Fruit fly (Drosophila melanogaster) whole organism, embryonic: ENCODE results near the gene pall.

Source experiments
- Awh ChIP-seq: fragments of 200-800 bp; sonication (Bioruptor generic); IDR thresholded peaks from 2 replicates; pipeline ENCODE4, ENCODE4 v1.3.6; 2022; ENCODE audit warnings: missing biosample characterization, missing genetic modification characterization
- CG10209 ChIP-seq: fragments of 200-800 bp; sonication (Bioruptor generic); optimal IDR thresholded peaks from 3 replicates; lab custom pipeline; 2017; ENCODE audit warnings: missing biosample characterization, mild to moderate bottlenecking, missing genetic modification characterization, missing genetic modification reagents
- CG11456 ChIP-seq: fragments of 200-800 bp; sonication (Bioruptor generic); IDR thresholded peaks from 3 replicates; pipeline ENCODE4 v1.3.6; 2022; ENCODE audit warnings: missing biosample characterization, missing genetic modification characterization
- CG11504 ChIP-seq: fragments of 200-800 bp; sonication (Bioruptor generic); optimal IDR thresholded peaks from 3 replicates; lab custom pipeline; 2019; ENCODE audit warnings: missing biosample characterization, mild to moderate bottlenecking, missing genetic modification characterization, moderate library complexity
- CG11695 ChIP-seq: fragments of 200-800 bp; sonication (Bioruptor generic); IDR thresholded peaks from 3 replicates; pipeline ENCODE4 v1.3.6; 2022; ENCODE audit warnings: missing biosample characterization, missing genetic modification characterization
- CG13775 ChIP-seq: fragments of 200-800 bp; sonication (Bioruptor generic); optimal IDR thresholded peaks from 3 replicates; lab custom pipeline; 2017; ENCODE audit warnings: missing biosample characterization, mild to moderate bottlenecking, missing genetic modification characterization
- CG14667 ChIP-seq: fragments of 200-800 bp; sonication (Bioruptor generic); IDR thresholded peaks from 2 replicates; pipeline ENCODE4 v1.3.6; 2022; ENCODE audit warnings: missing biosample characterization, missing genetic modification characterization
- CG17359 ChIP-seq: fragments of 200-800 bp; sonication (Bioruptor generic); optimal IDR thresholded peaks from 3 replicates; lab custom pipeline; 2018; ENCODE audit warnings: missing biosample characterization, mild to moderate bottlenecking, missing genetic modification characterization, moderate library complexity
- CG1832 ChIP-seq: fragments of 200-800 bp; sonication (Bioruptor generic); optimal IDR thresholded peaks from 2 replicates; lab custom pipeline; 2017; ENCODE audit warnings: missing biosample characterization, mild to moderate bottlenecking, missing genetic modification characterization, inconsistent platforms
- CG18599 ChIP-seq: fragments of 200-800 bp; sonication (Bioruptor generic); optimal IDR thresholded peaks from 3 replicates; lab custom pipeline; 2017; ENCODE audit warnings: missing biosample characterization, missing genetic modification characterization, mild to moderate bottlenecking, moderate library complexity, missing genetic modification reagents
- CG31388 ChIP-seq: fragments of 200-800 bp; sonication (Bioruptor generic); optimal IDR thresholded peaks from 2 replicates; lab custom pipeline; 2016; ENCODE audit warnings: missing biosample characterization, missing genetic modification characterization
- CG3281 ChIP-seq: fragments of 200-800 bp; sonication (Bioruptor generic); optimal IDR thresholded peaks from 3 replicates; lab custom pipeline; 2017; ENCODE audit warnings: missing biosample characterization, mild to moderate bottlenecking, missing genetic modification characterization
- CG6689 ChIP-seq: fragments of 200-800 bp; sonication (Bioruptor generic); IDR thresholded peaks from 2 replicates; pipeline ENCODE4 v1.3.6; 2022; ENCODE audit warnings: missing biosample characterization, missing genetic modification characterization
- CG6765 ChIP-seq: fragments of 200-800 bp; sonication (Bioruptor generic); optimal IDR thresholded peaks from 3 replicates; lab custom pipeline; 2017; ENCODE audit warnings: missing biosample characterization, mild to moderate bottlenecking, missing genetic modification characterization
- CG7357 ChIP-seq: fragments of 200-800 bp; sonication (Bioruptor generic); IDR thresholded peaks from 3 replicates; pipeline ENCODE4 v1.3.6; 2022; ENCODE audit warnings: missing biosample characterization, missing genetic modification characterization
- CG7839 ChIP-seq: fragments of 200-800 bp; sonication (Bioruptor generic); optimal IDR thresholded peaks from 3 replicates; lab custom pipeline; 2018; ENCODE audit warnings: missing biosample characterization, mild to moderate bottlenecking, missing genetic modification characterization, moderate library complexity
- CG9437 ChIP-seq: fragments of 200-800 bp; sonication (Bioruptor generic); optimal IDR thresholded peaks from 2 replicates; lab custom pipeline; 2018; ENCODE audit warnings: missing biosample characterization, mild to moderate bottlenecking, missing genetic modification characterization
- D19A ChIP-seq: fragments of 200-800 bp; optimal IDR thresholded peaks from 3 replicates; lab custom pipeline; 2019; ENCODE audit warnings: missing biosample characterization, mild to moderate bottlenecking, missing genetic modification characterization, moderate library complexity
- Dek ChIP-seq: fragments of 200-800 bp; sonication (Bioruptor generic); optimal IDR thresholded peaks from 3 replicates; lab custom pipeline; 2019; ENCODE audit warnings: missing biosample characterization, mild to moderate bottlenecking, missing genetic modification characterization, moderate library complexity
- Dip3 ChIP-seq: fragments of 200-800 bp; sonication (Bioruptor generic); optimal IDR thresholded peaks from 3 replicates; lab custom pipeline; 2016; ENCODE audit warnings: missing biosample characterization, missing genetic modification characterization
- H15 ChIP-seq: fragments of 200-800 bp; sonication (Bioruptor generic); IDR thresholded peaks from 3 replicates; pipeline ENCODE4 v1.3.6; 2022; ENCODE audit warnings: missing biosample characterization, missing genetic modification characterization
- H2.0 ChIP-seq: fragments of 200-800 bp; sonication (Bioruptor generic); IDR thresholded peaks from 2 replicates; pipeline ENCODE4 v1.3.6; 2022; ENCODE audit warnings: missing biosample characterization, missing genetic modification characterization
- HLH4C ChIP-seq: fragments of 200-800 bp; sonication (Bioruptor generic); IDR thresholded peaks from 3 replicates; pipeline ENCODE4 v1.3.6; 2022; ENCODE audit warnings: missing biosample characterization, missing genetic modification characterization; ENCODE audit not compliant: partially characterized antibody
- Hey ChIP-seq: fragments of 200-800 bp; sonication (Bioruptor generic); optimal IDR thresholded peaks from 3 replicates; lab custom pipeline; 2018; ENCODE audit warnings: missing biosample characterization, mild to moderate bottlenecking, missing genetic modification characterization
- Hr51 ChIP-seq, 2 experiments: fragments of 200-800 bp; sonication (Bioruptor generic); optimal IDR thresholded peaks; 2 replicates in 1 of 2; 3 replicates in 1 of 2; lab custom pipeline; 2016 to 2018; ENCODE audit warnings: missing biosample characterization in 2 of 2, missing genetic modification characterization in 2 of 2, mild to moderate bottlenecking in 1 of 2, moderate library complexity in 1 of 2
- Jarid2 ChIP-seq: fragments of 200-800 bp; sonication (Bioruptor generic); optimal IDR thresholded peaks from 3 replicates; lab custom pipeline; 2017; ENCODE audit warnings: mild to moderate bottlenecking, missing biosample characterization, missing genetic modification reagents, missing genetic modification characterization
- Lim3 ChIP-seq: fragments of 200-800 bp; sonication (Bioruptor generic); IDR thresholded peaks from 2 replicates; pipeline ENCODE4 v1.3.6; 2022; ENCODE audit warnings: missing biosample characterization, missing genetic modification characterization
- Med ChIP-seq: fragments of 200-800 bp; sonication (Bioruptor generic); peaks from one replicate; lab custom pipeline; 2016; ENCODE audit warnings: missing biosample characterization, missing genetic modification characterization, mild to moderate bottlenecking, inconsistent platforms, moderate library complexity
- Neu2 ChIP-seq: fragments of 200-800 bp; sonication (Bioruptor generic); optimal IDR thresholded peaks from 3 replicates; lab custom pipeline; 2016; ENCODE audit warnings: missing biosample characterization, missing genetic modification characterization, borderline replicate concordance
- Oli ChIP-seq: fragments of 200-800 bp; sonication (Bioruptor generic); optimal IDR thresholded peaks from 2 replicates; lab custom pipeline; 2018; ENCODE audit warnings: missing biosample characterization, mild to moderate bottlenecking, missing genetic modification characterization, moderate library complexity
- Ravus ChIP-seq: fragments of 200-800 bp; sonication (Bioruptor generic); IDR thresholded peaks from 2 replicates; pipeline ENCODE4 v1.3.6; 2022; ENCODE audit warnings: missing biosample characterization, missing genetic modification characterization
- Sox100B ChIP-seq: fragments of 200-800 bp; sonication (Bioruptor generic); optimal IDR thresholded peaks from 3 replicates; lab custom pipeline; 2018; ENCODE audit warnings: missing biosample characterization, mild to moderate bottlenecking, missing genetic modification characterization
- Sox102F ChIP-seq: fragments of 200-800 bp; sonication (Bioruptor generic); optimal IDR thresholded peaks from 2 replicates; lab custom pipeline; 2018; ENCODE audit warnings: missing biosample characterization, mild to moderate bottlenecking, missing genetic modification characterization, moderate library complexity
- Trl ChIP-seq, 3 experiments: fragments of >200 bp in 2 of 3; fragments of 200-800 bp in 1 of 3; sonication (Bioruptor generic) in 1 of 3; optimal IDR thresholded peaks; 2 replicates in 1 of 3; 3 replicates in 2 of 3; lab custom pipeline; 2016 to 2017; ENCODE audit warnings: missing biosample characterization in 1 of 3, missing genetic modification characterization in 1 of 3
- ato ChIP-seq: fragments of 200-800 bp; sonication (Bioruptor generic); IDR thresholded peaks from 2 replicates; pipeline ENCODE4 v1.3.6; 2022; ENCODE audit warnings: missing biosample characterization, missing genetic modification characterization; ENCODE audit not compliant: partially characterized antibody
- ci ChIP-seq: fragments of 200-800 bp; sonication (Bioruptor generic); IDR thresholded peaks from 3 replicates; pipeline ENCODE4 v1.3.6; 2022; ENCODE audit warnings: missing biosample characterization, missing genetic modification characterization
- crp ChIP-seq, 2 experiments: fragments of 200-800 bp; sonication (Bioruptor generic); optimal IDR thresholded peaks; 2 replicates in 1 of 2; 3 replicates in 1 of 2; lab custom pipeline; 2017; ENCODE audit warnings: missing biosample characterization in 2 of 2, missing genetic modification characterization in 2 of 2, mild to moderate bottlenecking in 1 of 2, moderate library complexity in 1 of 2
- fd64A ChIP-seq: fragments of 200-800 bp; sonication (Bioruptor generic); optimal IDR thresholded peaks from 3 replicates; lab custom pipeline; 2018; ENCODE audit warnings: missing biosample characterization, mild to moderate bottlenecking, missing genetic modification characterization
- gem ChIP-seq: fragments of 200-800 bp; sonication (Bioruptor generic); optimal IDR thresholded peaks from 2 replicates; lab custom pipeline; 2019; ENCODE audit warnings: missing biosample characterization, mild to moderate bottlenecking, missing genetic modification characterization, moderate library complexity
- grau ChIP-seq: fragments of 200-800 bp; optimal IDR thresholded peaks from 3 replicates; lab custom pipeline; 2019; ENCODE audit warnings: missing biosample characterization, mild to moderate bottlenecking, missing genetic modification characterization, moderate library complexity
- hbn ChIP-seq: fragments of 200-800 bp; sonication (Bioruptor generic); IDR thresholded peaks from 2 replicates; pipeline ENCODE4 v1.3.6; 2022; ENCODE audit warnings: missing biosample characterization, missing genetic modification characterization; ENCODE audit not compliant: partially characterized antibody
- her ChIP-seq: fragments of 200-800 bp; sonication (Bioruptor generic); optimal IDR thresholded peaks from 2 replicates; lab custom pipeline; 2016; ENCODE audit warnings: missing biosample characterization, missing genetic modification characterization
- ind ChIP-seq: fragments of 200-800 bp; sonication (Bioruptor generic); optimal IDR thresholded peaks from 3 replicates; lab custom pipeline; 2016; ENCODE audit warnings: missing biosample characterization, missing genetic modification characterization
- knrl ChIP-seq: fragments of 200-800 bp; sonication (Bioruptor generic); IDR thresholded peaks from 3 replicates; pipeline ENCODE4 v1.3.6; 2022; ENCODE audit warnings: missing biosample characterization, missing genetic modification characterization; ENCODE audit not compliant: partially characterized antibody
- maf-S ChIP-seq: fragments of 200-800 bp; sonication (Bioruptor generic); optimal IDR thresholded peaks from 2 replicates; lab custom pipeline; 2016; ENCODE audit warnings: missing biosample characterization, missing genetic modification characterization
- pfk ChIP-seq: fragments of 200-800 bp; sonication (Bioruptor generic); optimal IDR thresholded peaks from 2 replicates; lab custom pipeline; 2018; ENCODE audit warnings: missing biosample characterization, mild to moderate bottlenecking, missing genetic modification characterization, moderate library complexity
- pnt ChIP-seq: fragments of 200-800 bp; sonication (Bioruptor generic); optimal IDR thresholded peaks from 3 replicates; lab custom pipeline; 2016; ENCODE audit warnings: missing biosample characterization, missing genetic modification characterization
- pum ChIP-seq: fragments of 200-800 bp; sonication (Bioruptor generic); optimal IDR thresholded peaks from 2 replicates; lab custom pipeline; 2016; ENCODE audit warnings: missing biosample characterization, missing genetic modification characterization
- ranshi ChIP-seq: fragments of 200-800 bp; sonication (Bioruptor generic); IDR thresholded peaks from 2 replicates; pipeline ENCODE4 v1.3.6; 2022; ENCODE audit warnings: missing biosample characterization, missing genetic modification characterization
- run ChIP-seq: fragments of 200-800 bp; sonication (Bioruptor generic); optimal IDR thresholded peaks from 3 replicates; lab custom pipeline; 2018; ENCODE audit warnings: missing biosample characterization, mild to moderate bottlenecking, missing genetic modification characterization

The pall gene

DNA sequence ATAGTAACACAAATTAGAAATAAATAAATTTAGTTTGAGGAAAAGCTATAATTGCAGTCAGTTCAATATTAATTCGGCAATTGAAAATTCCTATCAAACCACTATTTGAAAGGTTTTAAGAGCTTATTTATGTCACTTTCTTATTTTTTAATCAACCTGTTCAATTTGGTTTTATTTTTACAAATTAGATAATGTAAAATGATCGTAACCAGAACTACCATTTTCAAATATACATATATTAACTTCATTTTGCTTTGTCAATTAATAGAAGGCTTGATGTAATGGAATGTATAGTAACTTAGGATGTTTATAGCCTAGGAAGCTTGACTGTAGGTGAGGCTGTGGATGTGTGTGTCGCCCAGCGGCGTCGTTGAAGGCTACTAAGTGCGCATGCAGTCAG lies 21.0 kb downstream of the pall start (continued):
- TF ChIP-seq grau (tag; lab: Kevin White, UChicago), result peak; percentile 88
- no peak for TF ChIP-seq H15 (GFP tag; lab: Robert Waterston, UW)
- TF ChIP-seq CG10209 (GFP tag; lab: Kevin White, UChicago), result peak; percentile 57
- TF ChIP-seq CG18599 (GFP tag; lab: Kevin White, UChicago), result peak; percentile 58
- peak; percentile 15 for TF ChIP-seq CG13775 (GFP tag; lab: Kevin White, UChicago)
- TF ChIP-seq ato, result no peak
- peak; percentile 69 for TF ChIP-seq CG11504
- TF ChIP-seq pum (GFP tag; lab: Kevin White, UChicago), result no peak
- no peak for TF ChIP-seq CG7357 (GFP tag; lab: Robert Waterston, UW)
- TF ChIP-seq Awh (GFP tag; lab: Robert Waterston, UW), result no peak
- TF ChIP-seq Sox102F (GFP tag; lab: Kevin White, UChicago), result peak; percentile 38
- peak; percentile 19 for TF ChIP-seq Dek
- no peak for TF ChIP-seq Jarid2 (GFP tag; lab: Kevin White, UChicago)
- TF ChIP-seq pnt (GFP tag; lab: Kevin White, UChicago), result no peak
- no peak for TF ChIP-seq Ravus (GFP tag; lab: Robert Waterston, UW)
- no peak for TF ChIP-seq CG1832
- TF ChIP-seq Hr51 (GFP tag; optimal IDR thresholded peaks at IDR 0.05; lab: Kevin White, UChicago), result peak in 1 of 2 experiments; percentile 43
- TF ChIP-seq CG11695 (GFP tag; lab: Robert Waterston, UW), result no peak
- TF ChIP-seq knrl (GFP tag; lab: Robert Waterston, UW), result no peak
- no peak for TF ChIP-seq ci
- no peak for TF ChIP-seq CG14667 (GFP tag; lab: Robert Waterston, UW)
- TF ChIP-seq run (tag; lab: Kevin White, UChicago), result no peak
- TF ChIP-seq CG9437 (GFP tag; lab: Kevin White, UChicago), result peak; percentile 10
- TF ChIP-seq Lim3 (GFP tag; lab: Robert Waterston, UW), result no peak
- no peak for TF ChIP-seq fd64A
- TF ChIP-seq D19A (tag; lab: Kevin White, UChicago), result peak; percentile 0
- peak; percentile 4 for TF ChIP-seq CG17359 (tag; lab: Kevin White, UChicago)
- no peak for TF ChIP-seq her (GFP tag; lab: Kevin White, UChicago)
- TF ChIP-seq CG6765 (GFP tag; lab: Kevin White, UChicago), result peak; percentile 29
- TF ChIP-seq maf-S (GFP tag; lab: Kevin White, UChicago), result no peak
- peak; percentile 28; the same call in 1 of the 2 replicates for TF ChIP-seq CG6689 (GFP tag; lab: Robert Waterston, UW)
- peak; percentile 64 for TF ChIP-seq gem (tag; lab: Kevin White, UChicago)
- TF ChIP-seq pfk (GFP tag; lab: Kevin White, UChicago), result no peak
- no peak for TF ChIP-seq CG31388 (GFP tag; lab: Kevin White, UChicago)
- TF ChIP-seq ind, result no peak
- TF ChIP-seq Hey (tag; lab: Kevin White, UChicago), result no peak
- TF ChIP-seq Med (GFP tag; lab: Kevin White, UChicago), result peak; percentile 55
- no peak for TF ChIP-seq hbn (GFP tag; lab: Robert Waterston, UW)
- TF ChIP-seq CG11456, result no peak
- no peak for TF ChIP-seq crp (GFP tag; optimal IDR thresholded peaks at IDR 0.05; lab: Kevin White, UChicago)
- TF ChIP-seq Sox100B (GFP tag; lab: Kevin White, UChicago), result peak; percentile 15
- no peak for TF ChIP-seq Dip3
- TF ChIP-seq ranshi (GFP tag; lab: Robert Waterston, UW), result no peak
- TF ChIP-seq Neu2 (GFP tag; lab: Kevin White, UChicago), result no peak
- no peak for TF ChIP-seq HLH4C
- no peak for TF ChIP-seq H2.0 (GFP tag; lab: Robert Waterston, UW)
- no peak for TF ChIP-seq Trl (optimal IDR thresholded peaks at IDR 0.05; lab: Kevin White, UChicago)
- no peak for TF ChIP-seq Trl (GFP tag; optimal IDR thresholded peaks at IDR 0.05; lab: Kevin White, UChicago)
- TF ChIP-seq Oli (tag; lab: Kevin White, UChicago), result peak; percentile 48
- TF ChIP-seq CG3281 (GFP tag; lab: Kevin White, UChicago), result peak; percentile 38
- peak; percentile 57 for TF ChIP-seq CG7839 (tag; lab: Kevin White, UChicago)
